Fruit fly (Drosophila melanogaster): ENCODE measurements around the gene slou.
A peak's percentile ranks its signal among the peaks of the same experiment; 100 is the strongest.

Gene slou

DNA sequence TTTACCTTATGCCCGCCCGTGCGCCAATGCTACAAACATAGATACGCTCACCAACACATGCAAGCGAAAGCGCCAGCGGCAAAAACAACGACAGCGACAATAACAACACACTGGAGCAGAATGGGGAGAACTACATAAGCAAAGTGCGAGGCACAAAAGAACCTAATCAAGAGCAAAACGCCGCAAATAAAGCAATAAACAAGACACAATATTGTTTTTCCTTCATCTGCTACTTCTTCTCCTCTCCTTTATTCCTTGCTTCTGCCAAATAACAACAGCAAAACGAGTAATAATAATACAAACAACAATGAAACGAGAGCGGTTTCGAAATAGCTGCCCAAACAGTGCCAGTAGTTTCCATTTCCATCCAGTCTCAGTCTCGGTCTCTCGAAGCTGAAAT is 35.0 kb upstream of the slou start (continued):
- peak; percentile 88 for TF ChIP-seq abd-A (tag; optimal IDR thresholded peaks at IDR 0.05)
- TF ChIP-seq Sox100B (GFP tag; optimal IDR thresholded peaks at IDR 0.05): no peak
- TF ChIP-seq CG3407 (GFP tag; optimal IDR thresholded peaks at IDR 0.05): peak; percentile 8
- TF ChIP-seq CG11398 (GFP tag; optimal IDR thresholded peaks at IDR 0.05): peak; percentile 1
- peak; percentile 15 for TF ChIP-seq CG6813 (GFP tag; optimal IDR thresholded peaks at IDR 0.05)
- TF ChIP-seq nom (GFP tag; optimal IDR thresholded peaks at IDR 0.05): peak; percentile 72
- TF ChIP-seq Aef1 (GFP tag; IDR thresholded peaks at IDR 0.05): 0 out of 3 replicates have a peak, but pooled peaks have one; percentile 24
- TF ChIP-seq psq (GFP tag; optimal IDR thresholded peaks at IDR 0.05): peak; percentile 32
- TF ChIP-seq chinmo (GFP tag; IDR thresholded peaks at IDR 0.05; ENCODE audit: partially characterized antibody): peak; percentile 85; the same call in 2 of the 4 replicates
- TF ChIP-seq CG2678 (tag; optimal IDR thresholded peaks at IDR 0.05): peak; percentile 17
- TF ChIP-seq CG11696 (GFP tag; IDR thresholded peaks at IDR 0.05): no peak
- TF ChIP-seq mirr (GFP tag; optimal IDR thresholded peaks at IDR 0.05): peak; percentile 49
- peak; percentile 14 for TF ChIP-seq Med (GFP tag)
- TF ChIP-seq CG13287 (GFP tag; IDR thresholded peaks at IDR 0.05; ENCODE audit: partially characterized antibody): peak; percentile 6; the same call in 1 of the 2 replicates
- TF ChIP-seq CG34376 (GFP tag; optimal IDR thresholded peaks at IDR 0.05): peak; percentile 54

DNA sequence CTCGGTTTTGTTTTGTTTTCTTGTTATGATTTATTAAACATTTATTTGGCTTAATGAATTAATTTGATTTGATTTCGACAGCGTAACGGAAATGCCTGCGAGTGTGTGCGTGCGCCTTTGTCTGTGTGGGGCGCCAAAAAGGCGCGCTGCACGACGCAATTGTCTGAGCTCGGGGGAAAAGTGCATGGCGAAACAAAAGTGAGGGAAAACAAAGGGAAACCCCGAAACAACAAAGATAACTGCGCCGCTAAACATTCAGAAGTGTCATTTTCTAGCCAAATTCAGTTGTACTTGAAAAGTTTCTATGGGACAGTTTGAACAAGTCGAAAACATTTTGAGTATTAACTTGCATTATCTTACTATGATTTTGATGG is 34.4 kb upstream of the slou start:
- TF ChIP-seq CG2202 (tag; optimal IDR thresholded peaks at IDR 0.05) (no peak), ci (GFP tag; IDR thresholded peaks at IDR 0.05) (peak; percentile 66), CG2199 (GFP tag; IDR thresholded peaks at IDR 0.05) (peak; percentile 27; the same call in 1 of the 3 replicates), dmrt99B (tag; optimal IDR thresholded peaks at IDR 0.05) (no peak), Hsf (GFP tag; optimal IDR thresholded peaks at IDR 0.05) (no peak), cg (GFP tag; optimal IDR thresholded peaks at IDR 0.05) (peak; percentile 13), sob (GFP tag; IDR thresholded peaks at IDR 0.05) (no peak), CG18764 (GFP tag; optimal IDR thresholded peaks at IDR 0.05) (peak; percentile 92), CG12942 (GFP tag; optimal IDR thresholded peaks at IDR 0.05) (no peak), gt (GFP tag; IDR thresholded peaks at IDR 0.05) (0 out of 2 replicates have a peak, but pooled peaks have one; percentile 16), Ada2b (GFP tag; IDR thresholded peaks at IDR 0.05) (peak; percentile 21; the same call in 1 of the 2 replicates), sens (GFP tag) (peak; percentile 51), Med (GFP tag) (peak; percentile 36), Dll (GFP tag; IDR thresholded peaks at IDR 0.05; ENCODE audit: partially characterized antibody) (no peak), CG4282 (GFP tag; optimal IDR thresholded peaks at IDR 0.05) (no peak), CG10267 (tag; optimal IDR thresholded peaks at IDR 0.05) (no peak), Hmr (GFP tag; optimal IDR thresholded peaks at IDR 0.05) (no peak), CG4820 (GFP tag; optimal IDR thresholded peaks at IDR 0.05) (no peak), row (GFP tag; IDR thresholded peaks at IDR 0.05) (0 out of 3 replicates have a peak, but pooled peaks have one; percentile 25), CG14710 (tag; optimal IDR thresholded peaks at IDR 0.05) (no peak), CG3847 (GFP tag; IDR thresholded peaks at IDR 0.05) (peak; percentile 27; the same call in 1 of the 2 replicates), CrebB (tag; optimal IDR thresholded peaks at IDR 0.05) (no peak), dysf (GFP tag; IDR thresholded peaks at IDR 0.05) (peak; percentile 23; the same call in 1 of the 3 replicates), Atf-2 (GFP tag; optimal IDR thresholded peaks at IDR 0.05) (no peak), CG30403 (GFP tag; optimal IDR thresholded peaks at IDR 0.05) (no peak), danr (GFP tag; IDR thresholded peaks at IDR 0.05) (no peak), ara (GFP tag; IDR thresholded peaks at IDR 0.05) (no peak), unc-4 (GFP tag; IDR thresholded peaks at IDR 0.05; ENCODE audit: partially characterized antibody) (no peak), MTF-1 (GFP tag; optimal IDR thresholded peaks at IDR 0.05; ENCODE audit: borderline replicate concordance) (no peak), H15 (GFP tag; IDR thresholded peaks at IDR 0.05) (no peak), fd96Cb (tag; optimal IDR thresholded peaks at IDR 0.05) (no peak), cas (GFP tag; IDR thresholded peaks at IDR 0.05) (no peak), Myb (GFP tag; optimal IDR thresholded peaks at IDR 0.05) (no peak), CG10431 (GFP tag; optimal IDR thresholded peaks at IDR 0.05) (peak; percentile 76)

Measured in whole organism, embryonic.